Fruit fly (Drosophila melanogaster): ENCODE data around the gene CG15209.

dm6 chrX:10877087-10877935 is 35.3 kb downstream of the CG15209 start, which contains the start of gene CG1637:
- TF ChIP-seq N (GFP tag; optimal IDR thresholded peaks at IDR 0.05) (no peak), dmrt93B (GFP tag; optimal IDR thresholded peaks at IDR 0.05) (no peak), pan (optimal IDR thresholded peaks at IDR 0.05) (no peak), usp (GFP tag; optimal IDR thresholded peaks at IDR 0.05) (no peak), Myc (optimal IDR thresholded peaks at IDR 0.05) (no peak), sage (GFP tag; optimal IDR thresholded peaks at IDR 0.05) (no peak), CG32264 (GFP tag; optimal IDR thresholded peaks at IDR 0.05) (no peak), sv (GFP tag; optimal IDR thresholded peaks at IDR 0.05) (no peak), dl (GFP tag; optimal IDR thresholded peaks at IDR 0.05; ENCODE audit: insufficient read depth in 1 of 2, partially characterized antibody in 2 of 2) (no peak), Hnf4 (GFP tag; optimal IDR thresholded peaks at IDR 0.05) (no peak), Mio (GFP tag; optimal IDR thresholded peaks at IDR 0.05) (no peak)

Measured in whole organism, wandering third instar larva.